Worm (Caenorhabditis elegans): ENCODE measurements around the gene tag-321.

DNA sequence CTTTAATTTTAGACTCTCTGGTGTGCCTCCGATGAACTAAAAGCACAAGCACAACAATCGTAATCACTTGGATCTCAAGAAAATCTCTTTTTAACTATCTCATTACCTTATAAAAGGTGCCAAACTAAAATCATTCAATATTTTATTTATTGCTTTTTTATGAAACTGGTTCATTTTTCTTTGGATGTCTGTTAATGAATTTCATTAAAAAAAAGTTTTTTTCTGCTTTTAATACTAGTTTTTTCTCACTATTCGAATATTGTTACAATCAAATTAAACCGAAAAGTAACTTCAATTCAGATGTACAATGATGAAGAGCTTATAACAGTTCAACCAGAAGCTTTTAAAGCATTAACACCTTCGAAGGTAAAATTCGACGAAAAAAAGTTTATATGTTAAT, 7.9 kb downstream of the tag-321 start, which contains the start of gene swd-2.1:
- no peak for TF ChIP-seq him-1 (tag; optimal IDR thresholded peaks at IDR 0.05)
- TF ChIP-seq W03F9.2 (tag; optimal IDR thresholded peaks at IDR 0.05), result no peak
- no peak for TF ChIP-seq dao-5 (tag; optimal IDR thresholded peaks at IDR 0.05)

Measured in whole organism, L4/young adult.